Worm (Caenorhabditis elegans) whole organism, late embryonic: ENCODE results near the gene srt-64.

Source experiments
- F13H6.1 ChIP-seq: sonication (generic microtip); optimal IDR thresholded peaks from 2 replicates; lab custom pipeline; 2016; ENCODE audit warnings: missing genetic modification characterization, missing compliant biosample characterization
- ama-1 ChIP-seq: fragments of 150-350 bp; optimal IDR thresholded peaks from 2 replicates; lab custom pipeline; 2014
- ceh-24 ChIP-seq: sonication (generic microtip); optimal IDR thresholded peaks from 2 replicates; lab custom pipeline; 2016; ENCODE audit warnings: mild to moderate bottlenecking, missing genetic modification characterization, missing compliant biosample characterization
- ceh-48 ChIP-seq: sonication (generic microtip); optimal IDR thresholded peaks from 2 replicates; lab custom pipeline; 2016; ENCODE audit warnings: missing genetic modification characterization, inconsistent platforms, missing compliant biosample characterization
- eyg-1 ChIP-seq: sonication (generic microtip); optimal IDR thresholded peaks from 2 replicates; lab custom pipeline; 2016; ENCODE audit warnings: missing genotype, missing genetic modification characterization, missing compliant biosample characterization
- fkh-10 ChIP-seq: fragments of 150-350 bp; optimal IDR thresholded peaks from 2 replicates; lab custom pipeline; 2014; ENCODE audit warnings: missing biosample characterization, missing genetic modification reagents, missing genetic modification characterization
- hlh-15 ChIP-seq: sonication (generic microtip); optimal IDR thresholded peaks from 2 replicates; lab custom pipeline; 2016; ENCODE audit warnings: missing genetic modification characterization, missing compliant biosample characterization
- hlh-30 ChIP-seq: sonication (generic microtip); optimal IDR thresholded peaks from 2 replicates; lab custom pipeline; 2017; ENCODE audit warnings: antibody characterized with exemption, missing genetic modification characterization, missing compliant biosample characterization; ENCODE audit not compliant: insufficient read depth
- pax-1 ChIP-seq: fragments of 150-350 bp; optimal IDR thresholded peaks from 2 replicates; lab custom pipeline; 2014; ENCODE audit warnings: missing biosample characterization, missing genetic modification characterization
- pqm-1 ChIP-seq: sonication (generic microtip); optimal IDR thresholded peaks from 2 replicates; lab custom pipeline; 2016; ENCODE audit warnings: missing genetic modification characterization, missing compliant biosample characterization

DNA sequence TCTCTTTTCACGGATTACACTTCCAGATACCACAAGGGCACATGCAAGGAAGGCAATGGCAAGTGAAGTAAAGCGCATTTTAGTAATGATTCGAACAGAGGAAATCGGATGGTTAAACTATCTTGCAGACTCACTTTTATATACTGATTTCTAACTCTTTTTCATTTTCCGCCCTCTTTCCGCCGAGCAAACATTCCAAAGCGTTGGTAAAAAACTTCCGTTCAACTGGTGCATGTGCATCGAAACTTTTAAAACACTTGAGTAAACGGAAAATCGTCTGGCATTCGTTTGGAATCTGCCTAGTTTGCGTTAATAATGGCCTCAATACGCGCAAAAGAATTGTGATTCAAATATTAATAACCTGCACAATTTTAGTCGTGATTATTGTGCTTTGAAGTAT, 4.8 kb downstream of the srt-64 start, which contains the start of gene abu-7:
- no peak for TF ChIP-seq eyg-1 (tag; lab: Kevin White, UChicago)
- TF ChIP-seq pqm-1 (tag; lab: Kevin White, UChicago), result no peak
- TF ChIP-seq hlh-30 (tag; lab: Kevin White, UChicago), result no peak
- no peak for TF ChIP-seq hlh-15 (tag; lab: Kevin White, UChicago)
- no peak for TF ChIP-seq F13H6.1
- TF ChIP-seq ama-1 (lab: Kevin White, UChicago), result no peak
- no peak for TF ChIP-seq ceh-48 (tag; lab: Kevin White, UChicago)
- no peak for TF ChIP-seq pax-1 (tag; lab: Kevin White, UChicago)
- no peak for TF ChIP-seq fkh-10
- no peak for TF ChIP-seq ceh-24
